In genomic region chr2L:21142501-21142849, dm6 we compare ENCODE assay signal across 2 fruit fly cellular contexts.
TF ChIP-seq lines count a peak whose summit lies in the region.

No protein-coding gene starts in this region.

- no peak for TF ChIP-seq CTCF in whole organism, embryonic (GFP tag; optimal IDR thresholded peaks at IDR 0.05; lab: Kevin White, UChicago)

TF ChIP-seq in whole organism, adult, 20 proteins besides CTCF, POLR2A, EP300 and RAD21:
- TF ChIP-seq CG1620 (GFP tag; optimal IDR thresholded peaks at IDR 0.05; lab: Kevin White, UChicago) (no peak), kay (GFP tag; lab: Kevin White, UChicago; ENCODE audit: borderline replicate concordance) (peak; percentile 80), tj (GFP tag; optimal IDR thresholded peaks at IDR 0.05; lab: Kevin White, UChicago) (peak; percentile 63)

TF ChIP-seq in whole organism, embryonic, 481 proteins besides CTCF, POLR2A, EP300 and RAD21:
- TF ChIP-seq sr (GFP tag; IDR thresholded peaks at IDR 0.05; lab: Robert Waterston, UW) (no peak), CG30403 (GFP tag; optimal IDR thresholded peaks at IDR 0.05; lab: Kevin White, UChicago) (no peak), gem (tag; optimal IDR thresholded peaks at IDR 0.05; lab: Kevin White, UChicago) (no peak), CG6654 (GFP tag; optimal IDR thresholded peaks at IDR 0.05; lab: Kevin White, UChicago) (no peak), dmrt99B (tag; optimal IDR thresholded peaks at IDR 0.05; lab: Kevin White, UChicago) (no peak), unc-4 (GFP tag; IDR thresholded peaks at IDR 0.05; lab: Robert Waterston, UW; ENCODE audit: partially characterized antibody) (0 out of 2 replicates have a peak, but pooled peaks have one; percentile 1), crp (GFP tag; optimal IDR thresholded peaks at IDR 0.05; lab: Kevin White, UChicago) (no peak), Doc3 (GFP tag; IDR thresholded peaks at IDR 0.05; lab: Robert Waterston, UW; ENCODE audit: partially characterized antibody) (0 out of 3 replicates have a peak, but pooled peaks have one; percentile 8), stwl (tag; optimal IDR thresholded peaks at IDR 0.05; lab: Kevin White, UChicago) (no peak), HLHmδ (GFP tag; optimal IDR thresholded peaks at IDR 0.05; lab: Kevin White, UChicago) (no peak)

Comparison
In these comparisons a context has a peak if more than half of its experiments do, and no peak if none do; other contexts are left out.
1. Of the 1 proteins assayed by ChIP-seq in both whole organism, embryonic and whole organism, adult: peak only in whole organism, embryonic: none; only in whole organism, adult: kay; in both: none; in neither: 0.